Worm (Caenorhabditis elegans): ENCODE data around the gene Y39B6A.69.

- no peak for TF ChIP-seq athp-1 (tag; optimal IDR thresholded peaks at IDR 0.05)
- TF ChIP-seq fkh-3 (tag; optimal IDR thresholded peaks at IDR 0.05): no peak
- TF ChIP-seq zfh-2 (GFP tag; conservative IDR thresholded peaks at IDR 0.05): no peak
- TF ChIP-seq snpc-4 (GFP tag; optimal IDR thresholded peaks at IDR 0.05): no peak
- TF ChIP-seq snpc-4 (tag; optimal IDR thresholded peaks at IDR 0.05): no peak
- no peak for TF ChIP-seq nfyb-1 (GFP tag; IDR thresholded peaks at IDR 0.05)
Observed at ce11 chrV:19177070-19177469, 24.8 kb upstream of the Y39B6A.69 start.
